Fruit fly (Drosophila melanogaster): Measurements from ENCODE around the gene BORCS5.
A peak's percentile ranks its signal among the peaks of the same experiment; 100 is the strongest.

The BORCS5 gene

dm6 chrX:11885356-11885755 is 12.8 kb upstream of the BORCS5 start:
- TF ChIP-seq CG11902 (GFP tag; optimal IDR thresholded peaks at IDR 0.05) (no peak), CG8632 (GFP tag; optimal IDR thresholded peaks at IDR 0.05) (no peak), dac (GFP tag; optimal IDR thresholded peaks at IDR 0.05) (no peak), CG3919 (GFP tag; optimal IDR thresholded peaks at IDR 0.05) (no peak), Hr38 (GFP tag; optimal IDR thresholded peaks at IDR 0.05) (no peak), Gug (GFP tag; IDR thresholded peaks at IDR 0.05) (no peak), CG32006 (GFP tag; optimal IDR thresholded peaks at IDR 0.05) (peak; percentile 52), CG8119 (GFP tag; IDR thresholded peaks at IDR 0.05) (peak; percentile 43; the same call in 1 of the 3 replicates), Sox15 (GFP tag; optimal IDR thresholded peaks at IDR 0.05) (no peak), CG6808 (GFP tag; optimal IDR thresholded peaks at IDR 0.05) (no peak), CG15336 (GFP tag; IDR thresholded peaks at IDR 0.05) (peak; percentile 31; the same call in 1 of the 2 replicates), achi (GFP tag; optimal IDR thresholded peaks at IDR 0.05) (no peak), Hr4 (GFP tag; optimal IDR thresholded peaks at IDR 0.05) (peak; percentile 22), CG4318 (GFP tag; optimal IDR thresholded peaks at IDR 0.05) (no peak), CG6792 (GFP tag; optimal IDR thresholded peaks at IDR 0.05) (no peak), CG7368 (GFP tag; optimal IDR thresholded peaks at IDR 0.05) (no peak), CG10631 (GFP tag; optimal IDR thresholded peaks at IDR 0.05) (no peak), Eip78C (GFP tag) (peak; percentile 21)

dm6 chrX:11884134-11884533 is 11.6 kb upstream of the BORCS5 start:
- no peak for TF ChIP-seq acj6 (GFP tag; optimal IDR thresholded peaks at IDR 0.05)
- peak; percentile 53 for TF ChIP-seq vri (GFP tag; optimal IDR thresholded peaks at IDR 0.05)

dm6 chrX:11882447-11882846 is 9.9 kb upstream of the BORCS5 start:
- TF ChIP-seq fd85E (GFP tag; optimal IDR thresholded peaks at IDR 0.05) = no peak
- peak; percentile 25 for TF ChIP-seq Hr4 (GFP tag; optimal IDR thresholded peaks at IDR 0.05)
- peak; percentile 42 for TF ChIP-seq CG3919 (GFP tag; optimal IDR thresholded peaks at IDR 0.05)
- TF ChIP-seq CG32006 (GFP tag; optimal IDR thresholded peaks at IDR 0.05) = peak; percentile 49
- TF ChIP-seq esn (GFP tag; optimal IDR thresholded peaks at IDR 0.05) = no peak
- TF ChIP-seq Gug (GFP tag; IDR thresholded peaks at IDR 0.05) = no peak
- TF ChIP-seq CG6792 (GFP tag; optimal IDR thresholded peaks at IDR 0.05) = peak; percentile 25
- TF ChIP-seq CG34406 (GFP tag; optimal IDR thresholded peaks at IDR 0.05) = no peak
- peak; percentile 10 for TF ChIP-seq achi (GFP tag; optimal IDR thresholded peaks at IDR 0.05)
- TF ChIP-seq CG3032 (tag; optimal IDR thresholded peaks at IDR 0.05) = peak; percentile 22
- TF ChIP-seq CG11294 (GFP tag; IDR thresholded peaks at IDR 0.05) = no peak
- no peak for TF ChIP-seq CG1621 (tag; optimal IDR thresholded peaks at IDR 0.05)
- TF ChIP-seq CG10669 (GFP tag; optimal IDR thresholded peaks at IDR 0.05) = peak; percentile 36
- no peak for TF ChIP-seq fd59A (GFP tag; optimal IDR thresholded peaks at IDR 0.05)
- TF ChIP-seq Sox15 (GFP tag; optimal IDR thresholded peaks at IDR 0.05) = no peak
- no peak for TF ChIP-seq Sox14 (GFP tag; optimal IDR thresholded peaks at IDR 0.05)
- TF ChIP-seq dsx (GFP tag; optimal IDR thresholded peaks at IDR 0.05; ENCODE audit: poor library complexity, severe bottlenecking) = no peak
- peak; percentile 16 for TF ChIP-seq Ets96B (tag; optimal IDR thresholded peaks at IDR 0.05)
- peak; percentile 81 for TF ChIP-seq Eip78C (GFP tag)
- no peak for TF ChIP-seq Blimp-1 (GFP tag; optimal IDR thresholded peaks at IDR 0.05)
- no peak for TF ChIP-seq CG8319 (GFP tag; optimal IDR thresholded peaks at IDR 0.05)
- no peak for TF ChIP-seq Eip75B (GFP tag; optimal IDR thresholded peaks at IDR 0.05)
- no peak for TF ChIP-seq CG8632 (GFP tag; optimal IDR thresholded peaks at IDR 0.05)
- TF ChIP-seq CG31627 (GFP tag; optimal IDR thresholded peaks at IDR 0.05) = no peak
- no peak for TF ChIP-seq CG4318 (GFP tag; optimal IDR thresholded peaks at IDR 0.05)
- no peak for TF ChIP-seq Met (GFP tag; optimal IDR thresholded peaks at IDR 0.05)
- 0 out of 3 replicates have a peak, but pooled peaks have one; percentile 30 for TF ChIP-seq CG8119 (GFP tag; IDR thresholded peaks at IDR 0.05)
- peak; percentile 44 for TF ChIP-seq svp (GFP tag)
- TF ChIP-seq OdsH (GFP tag; optimal IDR thresholded peaks at IDR 0.05) = peak; percentile 33
- peak; percentile 19 for TF ChIP-seq CG10631 (GFP tag; optimal IDR thresholded peaks at IDR 0.05)
- peak; percentile 35; the same call in 1 of the 3 replicates for TF ChIP-seq eg (GFP tag; IDR thresholded peaks at IDR 0.05)
- TF ChIP-seq ss (GFP tag; optimal IDR thresholded peaks at IDR 0.05) = no peak
- TF ChIP-seq lz (GFP tag; optimal IDR thresholded peaks at IDR 0.05) = no peak
- no peak for TF ChIP-seq CG11902 (GFP tag; optimal IDR thresholded peaks at IDR 0.05)
- no peak for TF ChIP-seq Eip93F (GFP tag; optimal IDR thresholded peaks at IDR 0.05)
- no peak for TF ChIP-seq Hr38 (GFP tag; optimal IDR thresholded peaks at IDR 0.05)
- peak; percentile 31 for TF ChIP-seq pdm3 (GFP tag; optimal IDR thresholded peaks at IDR 0.05)
- TF ChIP-seq CG6808 (GFP tag; optimal IDR thresholded peaks at IDR 0.05) = no peak
- no peak for TF ChIP-seq CG6854 (GFP tag; optimal IDR thresholded peaks at IDR 0.05)
